Worm (Caenorhabditis elegans): ENCODE data around the gene slcf-1.
A peak's percentile ranks its signal among the peaks of the same experiment; 100 is the strongest.

slcf-1 gene

ce11 chrX:10527414-10527813 is 1.7 kb upstream of the slcf-1 start:
- TF ChIP-seq dmd-4 (tag; optimal IDR thresholded peaks at IDR 0.05) (no peak), fos-1 (tag; optimal IDR thresholded peaks at IDR 0.05) (peak; percentile 13), ama-1 (optimal IDR thresholded peaks at IDR 0.05) (no peak), sma-9 (GFP tag; optimal IDR thresholded peaks at IDR 0.05) (peak; percentile 42), sma-9 (tag; optimal IDR thresholded peaks at IDR 0.05) (no peak)

ce11 chrX:10532180-10532833 is 3.2 kb downstream of the slcf-1 start:
- TF ChIP-seq F13H6.1 (tag; optimal IDR thresholded peaks at IDR 0.05) (peak; percentile 52), lin-11 (tag; optimal IDR thresholded peaks at IDR 0.05) (no peak), lin-13 (GFP tag; optimal IDR thresholded peaks at IDR 0.05) (no peak), fos-1 (tag; optimal IDR thresholded peaks at IDR 0.05) (peak; percentile 74), unc-62 (GFP tag; optimal IDR thresholded peaks at IDR 0.05) (no peak), egl-27 (tag; optimal IDR thresholded peaks at IDR 0.05) (no peak), nhr-21 (tag; optimal IDR thresholded peaks at IDR 0.05) (no peak), nhr-237 (tag; optimal IDR thresholded peaks at IDR 0.05) (no peak), nhr-12 (tag; optimal IDR thresholded peaks at IDR 0.05) (no peak), sem-4 (tag; optimal IDR thresholded peaks at IDR 0.05) (no peak), R02D3.7 (tag; optimal IDR thresholded peaks at IDR 0.05) (no peak), mbf-1 (tag; optimal IDR thresholded peaks at IDR 0.05) (no peak), zag-1 (tag; optimal IDR thresholded peaks at IDR 0.05) (no peak), nhr-77 (tag; optimal IDR thresholded peaks at IDR 0.05) (no peak), ztf-11 (tag; optimal IDR thresholded peaks at IDR 0.05) (no peak), dmd-4 (tag; optimal IDR thresholded peaks at IDR 0.05) (no peak), unc-39 (tag; optimal IDR thresholded peaks at IDR 0.05) (no peak), mdl-1 (tag; optimal IDR thresholded peaks at IDR 0.05) (no peak), Y55F3AM.14 (GFP tag; optimal IDR thresholded peaks at IDR 0.05) (no peak), skn-1 (tag; optimal IDR thresholded peaks at IDR 0.05) (peak; percentile 55), sma-9 (GFP tag; optimal IDR thresholded peaks at IDR 0.05) (peak; percentile 68), sma-9 (tag; optimal IDR thresholded peaks at IDR 0.05) (no peak), elt-3 (tag; optimal IDR thresholded peaks at IDR 0.05) (no peak), ceh-82 (tag; optimal IDR thresholded peaks at IDR 0.05) (no peak), nhr-23 (tag; optimal IDR thresholded peaks at IDR 0.05) (no peak)

ce11 chrX:10533447-10533846 is 4.4 kb downstream of the slcf-1 start, which contains the start of gene glo-3:
glo-3 (plus strand) TSS chrX:10533699.
- TF ChIP-seq sma-9 (GFP tag; optimal IDR thresholded peaks at IDR 0.05) = peak; percentile 16
- no peak for TF ChIP-seq sma-9 (tag; optimal IDR thresholded peaks at IDR 0.05)
- peak; percentile 68 for TF ChIP-seq fos-1 (tag; optimal IDR thresholded peaks at IDR 0.05)
- no peak for TF ChIP-seq mab-5 (tag; optimal IDR thresholded peaks at IDR 0.05)
- TF ChIP-seq mbf-1 (tag; optimal IDR thresholded peaks at IDR 0.05) = no peak

ce11 chrX:10534625-10535244 is 5.6 kb downstream of the slcf-1 start:
- TF ChIP-seq Y55F3AM.14 (GFP tag; optimal IDR thresholded peaks at IDR 0.05) (no peak), nhr-25 (tag; optimal IDR thresholded peaks at IDR 0.05) (no peak), nhr-129 (tag; optimal IDR thresholded peaks at IDR 0.05) (no peak), lin-11 (tag; optimal IDR thresholded peaks at IDR 0.05) (no peak), nhr-77 (tag; optimal IDR thresholded peaks at IDR 0.05) (no peak), lin-13 (GFP tag; optimal IDR thresholded peaks at IDR 0.05) (no peak), C34F6.9 (tag; optimal IDR thresholded peaks at IDR 0.05) (no peak), snpc-4 (tag; optimal IDR thresholded peaks at IDR 0.05) (no peak), nhr-12 (tag; optimal IDR thresholded peaks at IDR 0.05) (no peak), nhr-237 (tag; optimal IDR thresholded peaks at IDR 0.05) (no peak), unc-39 (tag; optimal IDR thresholded peaks at IDR 0.05) (no peak), elt-1 (tag; optimal IDR thresholded peaks at IDR 0.05) (no peak), mdl-1 (tag; optimal IDR thresholded peaks at IDR 0.05) (no peak), nhr-23 (tag; optimal IDR thresholded peaks at IDR 0.05) (no peak), sma-3 (GFP tag; optimal IDR thresholded peaks at IDR 0.05) (no peak), sem-4 (tag; optimal IDR thresholded peaks at IDR 0.05) (no peak), nhr-10 (tag; optimal IDR thresholded peaks at IDR 0.05) (no peak)

- TF ChIP-seq aly-2 (tag; optimal IDR thresholded peaks at IDR 0.05) = no peak
- no peak for TF ChIP-seq lin-11 (tag; optimal IDR thresholded peaks at IDR 0.05)
- no peak for TF ChIP-seq elt-1 (tag; optimal IDR thresholded peaks at IDR 0.05)
Measured at ce11 chrX:10541789-10542188, 12.7 kb downstream of the slcf-1 start.
